Fruit fly (Drosophila melanogaster): ENCODE measurements around the gene Edg84A.

Gene Edg84A

DNA sequence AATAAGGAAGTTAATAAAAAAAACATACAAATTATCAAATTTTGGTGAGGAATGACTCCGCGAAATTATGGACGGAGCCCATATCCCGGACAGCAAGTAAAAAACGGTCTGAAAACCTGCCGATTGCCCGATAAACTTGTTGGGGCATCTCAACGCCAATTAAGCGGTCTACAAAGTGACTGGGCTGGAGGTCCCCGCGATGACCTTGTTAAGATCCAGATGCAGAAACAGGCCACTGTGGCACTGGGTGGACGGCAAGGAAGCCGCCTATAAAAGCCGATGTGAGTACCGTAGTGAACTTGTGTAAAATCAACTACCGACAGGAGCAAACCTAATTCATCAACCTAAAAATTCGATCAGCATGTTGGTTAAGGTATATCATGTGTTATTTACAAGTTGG, at the start of gene Edg84A:
Edg84A (plus strand) TSS at position 301 of the 400 bp plus-strand sequence.
- no peak for TF ChIP-seq CTCF (optimal IDR thresholded peaks at IDR 0.05)
- TF ChIP-seq CG8478 (optimal IDR thresholded peaks at IDR 0.05), result no peak

DNA sequence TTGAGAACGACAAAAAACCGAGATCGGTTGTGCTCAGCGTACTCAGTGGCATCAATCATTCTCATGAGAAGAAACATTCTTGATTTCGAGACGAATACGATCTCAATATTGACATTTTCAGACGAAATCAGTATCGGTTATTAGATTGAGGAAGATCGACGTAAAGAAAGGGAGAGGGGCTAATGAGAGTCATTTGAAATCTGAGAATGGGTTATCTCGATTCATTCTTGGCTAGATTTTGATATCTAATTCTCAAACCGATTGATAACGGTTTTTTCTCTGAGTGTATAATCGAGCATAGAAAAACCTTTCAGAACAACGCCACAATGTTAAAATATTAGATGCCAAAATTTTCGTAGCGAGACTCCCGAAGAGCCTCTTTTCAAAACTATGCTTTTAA, 43.3 kb upstream of the Edg84A start, which contains the start of gene CG31286:
CG31286 (plus strand) TSS at position 301 of the 400 bp plus-strand sequence.
- TF ChIP-seq CG8478 (optimal IDR thresholded peaks at IDR 0.05) (no peak), CTCF (optimal IDR thresholded peaks at IDR 0.05) (no peak)

dm6 chr3R:6644334-6644733, 39.9 kb upstream of the Edg84A start, which contains the start of gene Ass:
Gene Ass, minus strand, starts transcription at chr3R:6644434.
- TF ChIP-seq CTCF (optimal IDR thresholded peaks at IDR 0.05) (no peak), CG8478 (optimal IDR thresholded peaks at IDR 0.05) (no peak)

dm6 chr3R:6646740-6647139, 37.5 kb upstream of the Edg84A start, which contains the start of gene Taf1:
Gene Taf1, plus strand, starts transcription at chr3R:6646889.
- TF ChIP-seq CTCF (optimal IDR thresholded peaks at IDR 0.05) (peak; percentile 57 to 69), CG8478 (optimal IDR thresholded peaks at IDR 0.05) (no peak)

dm6 chr3R:6657278-6658246, 26.7 kb upstream of the Edg84A start, which contains the start of the genes CG1307 and twr:
Gene CG1307, minus strand, starts transcription at chr3R:6657442.
Gene twr, plus strand, starts transcription at chr3R:6657882.
- TF ChIP-seq CG8478 (optimal IDR thresholded peaks at IDR 0.05) (no peak), CTCF (optimal IDR thresholded peaks at IDR 0.05) (peak; percentile 6 to 56)

DNA sequence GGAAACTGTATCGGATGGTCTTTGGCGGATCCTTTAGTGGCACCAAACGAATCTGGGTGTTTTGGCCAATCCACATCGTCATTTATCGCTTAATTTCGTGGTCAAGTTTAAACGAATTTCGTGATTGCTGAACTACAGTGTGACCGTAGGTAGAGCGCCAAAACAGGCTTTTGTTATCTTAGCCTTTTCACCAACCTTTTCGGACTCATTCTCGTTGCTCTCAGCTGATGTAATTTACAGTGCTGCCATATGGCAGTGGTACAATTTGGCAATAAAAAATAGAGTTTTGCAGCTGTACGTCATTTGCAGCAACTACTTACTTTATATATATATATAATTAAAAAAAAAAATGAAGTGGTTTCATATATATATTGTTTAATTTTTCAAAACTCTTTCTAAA, 24.3 kb upstream of the Edg84A start, which contains the start of gene agt:
agt (minus strand) TSS at position 160 of the 400 bp plus-strand sequence.
- TF ChIP-seq CTCF (optimal IDR thresholded peaks at IDR 0.05), result peak; percentile 70 to 74
- no peak for TF ChIP-seq CG8478 (optimal IDR thresholded peaks at IDR 0.05)

- TF ChIP-seq CTCF (optimal IDR thresholded peaks at IDR 0.05) (no peak), CG8478 (optimal IDR thresholded peaks at IDR 0.05) (no peak)
Measured at dm6 chr3R:6662613-6663288, 21.5 kb upstream of the Edg84A start.

dm6 chr3R:6663289-6663666, 21.0 kb upstream of the Edg84A start:
- TF ChIP-seq CG8478 (optimal IDR thresholded peaks at IDR 0.05), result no peak
- TF ChIP-seq CTCF (optimal IDR thresholded peaks at IDR 0.05), result no peak

dm6 chr3R:6664371-6665116, 19.7 kb upstream of the Edg84A start:
- TF ChIP-seq CG8478 (optimal IDR thresholded peaks at IDR 0.05) (no peak), CTCF (optimal IDR thresholded peaks at IDR 0.05) (no peak)

DNA sequence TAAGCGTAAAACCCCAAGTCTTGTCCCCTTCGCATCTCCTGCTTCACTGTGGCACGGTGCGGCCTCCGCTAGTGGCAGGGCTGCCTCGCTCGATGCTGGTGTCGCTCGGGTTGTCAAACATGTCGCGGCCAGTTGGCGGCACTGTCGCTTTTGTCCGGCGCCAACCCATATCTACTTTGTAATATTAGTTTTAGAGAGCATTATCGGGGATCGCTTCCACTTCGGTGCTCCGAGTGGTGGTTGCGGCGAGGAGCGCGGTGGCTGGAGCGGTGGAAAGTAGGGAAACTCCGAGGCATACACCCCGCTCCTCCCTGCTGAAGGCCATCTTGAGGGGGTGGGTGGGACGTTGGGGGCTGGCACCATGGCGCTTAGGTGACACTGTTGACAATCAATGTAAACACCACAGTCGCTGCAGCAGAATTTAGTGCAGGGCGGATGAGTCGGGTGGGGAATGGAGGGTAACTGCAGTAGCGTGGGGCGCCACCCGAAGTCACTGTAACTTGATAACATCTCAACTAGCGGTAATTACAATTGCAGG, 19.1 kb upstream of the Edg84A start:
- no peak for TF ChIP-seq CTCF (optimal IDR thresholded peaks at IDR 0.05)
- no peak for TF ChIP-seq CG8478 (optimal IDR thresholded peaks at IDR 0.05)

- TF ChIP-seq CTCF (optimal IDR thresholded peaks at IDR 0.05), result no peak
- no peak for TF ChIP-seq CG8478 (optimal IDR thresholded peaks at IDR 0.05)
Measured at dm6 chr3R:6667245-6667644, 17.0 kb upstream of the Edg84A start.

DNA sequence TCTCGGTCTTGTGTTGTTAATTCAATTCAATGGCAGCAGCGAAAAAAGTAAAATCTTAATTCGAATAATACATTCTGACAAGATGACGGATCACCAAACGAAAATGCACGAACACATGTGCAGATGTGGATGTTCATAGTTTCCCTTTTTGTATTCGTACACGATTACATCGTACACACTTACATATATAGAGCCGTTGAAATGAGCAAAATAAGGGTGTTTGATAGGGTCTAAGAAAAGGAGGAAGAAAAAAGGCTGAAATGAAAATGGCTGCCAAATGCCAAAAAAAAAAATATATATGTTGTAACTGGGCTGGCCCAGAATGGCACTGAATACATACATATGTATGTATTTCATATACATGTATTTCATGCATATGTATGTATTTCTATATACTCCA, 16.0 kb upstream of the Edg84A start:
- TF ChIP-seq CTCF (optimal IDR thresholded peaks at IDR 0.05) (no peak), CG8478 (optimal IDR thresholded peaks at IDR 0.05) (no peak)

DNA sequence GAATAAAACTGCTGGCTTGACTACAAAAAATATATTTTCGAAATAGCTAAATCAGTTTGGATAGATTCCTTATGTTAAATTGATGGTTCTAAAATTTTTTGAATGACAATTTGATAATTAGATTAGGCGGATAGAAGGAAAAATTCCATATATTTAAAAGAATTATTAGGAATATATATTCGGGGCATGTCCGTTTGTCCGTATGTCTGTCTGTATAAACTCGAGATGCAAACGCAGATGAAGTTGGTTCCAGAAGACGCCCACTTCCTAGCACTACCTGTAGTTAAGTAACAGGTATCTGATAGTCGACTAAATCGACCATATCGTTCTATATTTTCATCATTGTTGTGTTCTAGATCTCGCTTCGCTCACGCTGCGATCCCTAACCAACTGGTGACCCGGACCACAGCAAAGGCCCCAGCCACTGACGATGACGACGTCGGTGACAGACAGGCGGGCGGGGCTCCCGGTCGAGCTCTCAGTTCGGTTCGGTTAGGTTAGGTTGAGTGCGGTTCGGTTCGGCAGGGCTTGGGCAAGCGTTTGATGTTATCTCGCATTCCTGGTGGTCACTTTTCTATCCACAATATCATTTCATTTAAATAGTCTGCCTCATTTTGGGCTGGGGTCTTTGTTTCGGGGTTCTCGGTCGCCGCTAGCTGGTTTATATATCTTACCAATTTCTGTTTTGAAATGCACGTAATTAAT, 11.8 kb upstream of the Edg84A start:
- TF ChIP-seq CG8478 (optimal IDR thresholded peaks at IDR 0.05), result no peak
- TF ChIP-seq CTCF (optimal IDR thresholded peaks at IDR 0.05), result no peak

dm6 chr3R:6674548-6674947, 9.7 kb upstream of the Edg84A start:
- TF ChIP-seq CG8478 (optimal IDR thresholded peaks at IDR 0.05), result no peak
- TF ChIP-seq CTCF (optimal IDR thresholded peaks at IDR 0.05), result no peak

Data from S2 (cell line).